Worm (Caenorhabditis elegans) whole organism, early embryonic: Measurements from ENCODE around the gene C25H3.11.

Experiments
- B0310.2 ChIP-seq: sonication (generic microtip); optimal IDR thresholded peaks from 2 replicates; lab custom pipeline; 2016; ENCODE audit warnings: mild to moderate bottlenecking, missing genetic modification characterization, missing compliant biosample characterization
- F13C5.2 ChIP-seq: sonication (generic microtip); optimal IDR thresholded peaks from 2 replicates; lab custom pipeline; 2017; ENCODE audit warnings: mild to moderate bottlenecking, missing genetic modification characterization, inconsistent platforms, missing compliant biosample characterization
- aly-1 ChIP-seq: sonication (generic microtip); optimal IDR thresholded peaks from 2 replicates; lab custom pipeline; 2016; ENCODE audit warnings: missing genetic modification characterization, missing compliant biosample characterization
- ama-1 ChIP-seq: fragments of 150-350 bp; optimal IDR thresholded peaks from 2 replicates; lab custom pipeline; 2014
- ceh-13 ChIP-seq: fragments of 200-800 bp; sonication (Bioruptor generic); optimal IDR thresholded peaks from 2 replicates; lab custom pipeline; 2018; ENCODE audit warnings: mild to moderate bottlenecking, missing genetic modification characterization, missing compliant biosample characterization
- ceh-36 ChIP-seq: sonication (generic microtip); optimal IDR thresholded peaks from 2 replicates; lab custom pipeline; 2016; ENCODE audit warnings: missing genetic modification characterization, inconsistent platforms, missing compliant biosample characterization
- ets-7 ChIP-seq: sonication (generic microtip); optimal IDR thresholded peaks from 2 replicates; lab custom pipeline; 2016; ENCODE audit warnings: missing genotype, missing genetic modification characterization, missing compliant biosample characterization
- flt-1 ChIP-seq: fragments of 200-800 bp; sonication (Bioruptor generic); IDR thresholded peaks from 2 replicates; pipeline ENCODE4 v1.3.6; 2022; ENCODE audit warnings: missing genetic modification characterization, missing compliant biosample characterization
- hmbx-1 ChIP-seq: sonication (generic microtip); optimal IDR thresholded peaks from 2 replicates; lab custom pipeline; 2016; ENCODE audit warnings: mild to moderate bottlenecking, missing genetic modification characterization, missing compliant biosample characterization
- hmg-4 ChIP-seq: fragments of 200-800 bp; sonication (Bioruptor generic); optimal IDR thresholded peaks from 2 replicates; lab custom pipeline; 2018; ENCODE audit warnings: mild to moderate bottlenecking, missing genetic modification characterization, missing compliant biosample characterization
- hnd-1 ChIP-seq: sonication (generic microtip); optimal IDR thresholded peaks from 2 replicates; lab custom pipeline; 2016; ENCODE audit warnings: missing genetic modification characterization, missing compliant biosample characterization
- pes-1 ChIP-seq: fragments of 200-800 bp; sonication (Bioruptor generic); IDR thresholded peaks from 2 replicates; pipeline ENCODE4 v1.3.6; 2022; ENCODE audit warnings: missing genetic modification reagents, missing genetic modification characterization, missing compliant biosample characterization
- scrt-1 ChIP-seq: fragments of 200-800 bp; sonication (Bioruptor generic); IDR thresholded peaks from 2 replicates; pipeline ENCODE4 v1.3.6; 2022; ENCODE audit warnings: missing genetic modification characterization, missing compliant biosample characterization
- sea-1 ChIP-seq: fragments of 200-800 bp; sonication (Bioruptor generic); conservative IDR thresholded peaks from 2 replicates; pipeline ENCODE4 v1.3.6; 2022; ENCODE audit warnings: missing genetic modification characterization, missing compliant biosample characterization
- tbx-11 ChIP-seq: fragments of 200-800 bp; sonication (Bioruptor generic); IDR thresholded peaks from 2 replicates; pipeline ENCODE4 v1.3.6; 2022; ENCODE audit warnings: missing genetic modification characterization, missing compliant biosample characterization
- tbx-37 ChIP-seq: fragments of 200-800 bp; sonication (Bioruptor generic); conservative IDR thresholded peaks from 2 replicates; pipeline ENCODE4 v1.3.6; 2022; ENCODE audit warnings: missing genetic modification reagents, missing genetic modification characterization, missing compliant biosample characterization
- tra-4 ChIP-seq: sonication (generic microtip); optimal IDR thresholded peaks from 2 replicates; lab custom pipeline; 2017; ENCODE audit warnings: missing genetic modification characterization, missing compliant biosample characterization

The C25H3.11 gene

ce11 chrII:5663180-5663791 is 25.6 kb downstream of the C25H3.11 start:
- TF ChIP-seq pes-1 (GFP tag; lab: Robert Waterston, UW): no peak
- no peak for TF ChIP-seq B0310.2 (tag; lab: Kevin White, UChicago)
- TF ChIP-seq hnd-1 (tag; lab: Kevin White, UChicago): no peak
- no peak for TF ChIP-seq hmbx-1 (tag; lab: Kevin White, UChicago)
- TF ChIP-seq scrt-1 (GFP tag; lab: Robert Waterston, UW): no peak
- no peak for TF ChIP-seq tbx-37 (GFP tag; lab: Robert Waterston, UW)
- no peak for TF ChIP-seq tra-4 (tag; lab: Kevin White, UChicago)
- no peak for TF ChIP-seq ceh-36
- TF ChIP-seq flt-1 (GFP tag; lab: Robert Waterston, UW): no peak
- TF ChIP-seq tbx-11 (GFP tag; lab: Robert Waterston, UW): no peak
- no peak for TF ChIP-seq F13C5.2 (tag; lab: Kevin White, UChicago)
- TF ChIP-seq aly-1 (tag; lab: Kevin White, UChicago): no peak
- no peak for TF ChIP-seq sea-1 (GFP tag; lab: Robert Waterston, UW)
- no peak for TF ChIP-seq ama-1 (lab: Kevin White, UChicago)
- TF ChIP-seq hmg-4 (GFP tag; lab: Kevin White, UChicago): no peak
- no peak for TF ChIP-seq ets-7
- TF ChIP-seq ceh-13 (GFP tag; lab: Kevin White, UChicago): no peak

ce11 chrII:5661735-5662177 is 27.1 kb downstream of the C25H3.11 start:
- TF ChIP-seq ceh-36: peak; percentile 66
- TF ChIP-seq B0310.2 (tag; lab: Kevin White, UChicago): peak; percentile 82
- peak; percentile 64 for TF ChIP-seq hnd-1 (tag; lab: Kevin White, UChicago)
- TF ChIP-seq aly-1 (tag; lab: Kevin White, UChicago): peak; percentile 83
- TF ChIP-seq ceh-13 (GFP tag; lab: Kevin White, UChicago): peak; percentile 19
- TF ChIP-seq flt-1 (GFP tag; lab: Robert Waterston, UW): peak; percentile 73
- peak; percentile 40 for TF ChIP-seq ets-7
- peak; percentile 80 for TF ChIP-seq tbx-11 (GFP tag; lab: Robert Waterston, UW)
- peak; percentile 72 for TF ChIP-seq tbx-37 (GFP tag; lab: Robert Waterston, UW)
- peak; percentile 83 for TF ChIP-seq pes-1 (GFP tag; lab: Robert Waterston, UW)
- peak; percentile 78 for TF ChIP-seq hmbx-1 (tag; lab: Kevin White, UChicago)
- peak; percentile 90 for TF ChIP-seq scrt-1 (GFP tag; lab: Robert Waterston, UW)
- peak; percentile 96 for TF ChIP-seq ama-1 (lab: Kevin White, UChicago)
- TF ChIP-seq F13C5.2 (tag; lab: Kevin White, UChicago): peak; percentile 73
- TF ChIP-seq tra-4 (tag; lab: Kevin White, UChicago): peak; percentile 72
- TF ChIP-seq sea-1 (GFP tag; lab: Robert Waterston, UW): peak; percentile 93
- TF ChIP-seq hmg-4 (GFP tag; lab: Kevin White, UChicago): peak; percentile 92

- TF ChIP-seq F13C5.2 (tag; lab: Kevin White, UChicago) (peak; percentile 46), flt-1 (GFP tag; lab: Robert Waterston, UW) (peak; percentile 54; the same call in 1 of the 2 replicates), sea-1 (GFP tag; lab: Robert Waterston, UW) (peak; percentile 82), tbx-11 (GFP tag; lab: Robert Waterston, UW) (peak; percentile 67), aly-1 (tag; lab: Kevin White, UChicago) (no peak), ceh-36 (peak; percentile 27), hmbx-1 (tag; lab: Kevin White, UChicago) (no peak), ama-1 (lab: Kevin White, UChicago) (peak; percentile 98), tra-4 (tag; lab: Kevin White, UChicago) (no peak), hmg-4 (GFP tag; lab: Kevin White, UChicago) (peak; percentile 82), tbx-37 (GFP tag; lab: Robert Waterston, UW) (peak; percentile 5; the same call in 1 of the 2 replicates), B0310.2 (tag; lab: Kevin White, UChicago) (peak; percentile 24), ets-7 (no peak), pes-1 (GFP tag; lab: Robert Waterston, UW) (peak; percentile 67), hnd-1 (tag; lab: Kevin White, UChicago) (no peak), scrt-1 (GFP tag; lab: Robert Waterston, UW) (peak; percentile 76), ceh-13 (GFP tag; lab: Kevin White, UChicago) (no peak)
These were observed 27.8 kb downstream of the C25H3.11 start, which contains the start of the genes ift-43 and mdt-26 for ce11 chrII:5660736-5661734. TSS of gene ift-43 (minus strand) at chrII:5660786. TSS of gene mdt-26 (plus strand) at chrII:5661181.

ce11 chrII:5660155-5660554 is 28.7 kb downstream of the C25H3.11 start:
- TF ChIP-seq hmbx-1 (tag; lab: Kevin White, UChicago) (no peak), sea-1 (GFP tag; lab: Robert Waterston, UW) (no peak), tra-4 (tag; lab: Kevin White, UChicago) (no peak), pes-1 (GFP tag; lab: Robert Waterston, UW) (no peak), hmg-4 (GFP tag; lab: Kevin White, UChicago) (no peak), F13C5.2 (tag; lab: Kevin White, UChicago) (no peak), B0310.2 (tag; lab: Kevin White, UChicago) (no peak), tbx-37 (GFP tag; lab: Robert Waterston, UW) (no peak), ceh-36 (no peak), flt-1 (GFP tag; lab: Robert Waterston, UW) (no peak), ama-1 (lab: Kevin White, UChicago) (no peak), ets-7 (no peak), tbx-11 (GFP tag; lab: Robert Waterston, UW) (no peak), ceh-13 (GFP tag; lab: Kevin White, UChicago) (no peak), hnd-1 (tag; lab: Kevin White, UChicago) (no peak), aly-1 (tag; lab: Kevin White, UChicago) (no peak), scrt-1 (GFP tag; lab: Robert Waterston, UW) (no peak)

ce11 chrII:5659675-5660074 is 29.2 kb downstream of the C25H3.11 start, which contains the start of gene fut-3:
TSS of gene fut-3 (minus strand) at chrII:5659775.
- no peak for TF ChIP-seq tbx-11 (GFP tag; lab: Robert Waterston, UW)
